Worm (Caenorhabditis elegans): ENCODE results near the gene herd-1.

The herd-1 gene

ce11 chrIII:12499245-12499644 lies 2.9 kb downstream of the herd-1 start, which contains the start of gene sql-1 (continued):
- TF ChIP-seq hrde-1 (tag; optimal IDR thresholded peaks at IDR 0.05; ENCODE audit: borderline replicate concordance): peak; percentile 92
- no peak for TF ChIP-seq ets-4 (GFP tag; optimal IDR thresholded peaks at IDR 0.05)
- TF ChIP-seq B0261.1 (tag; optimal IDR thresholded peaks at IDR 0.05): no peak
- no peak for TF ChIP-seq gei-17 (GFP tag; optimal IDR thresholded peaks at IDR 0.05)
- peak; percentile 80; the same call in 1 of the 2 replicates for TF ChIP-seq C17E4.6 (GFP tag; IDR thresholded peaks at IDR 0.05)
- peak; percentile 35 for TF ChIP-seq tbp1 (GFP tag; optimal IDR thresholded peaks at IDR 0.05)
- TF ChIP-seq Y53F4B.3 (GFP tag; IDR thresholded peaks at IDR 0.05): no peak
- no peak for TF ChIP-seq sdz-38 (tag; optimal IDR thresholded peaks at IDR 0.05)
- peak; percentile 14 for TF ChIP-seq F10E7.11 (tag; optimal IDR thresholded peaks at IDR 0.05)
- TF ChIP-seq rpc-1 (optimal IDR thresholded peaks at IDR 0.05): no peak
- TF ChIP-seq rpc-1 (tag; optimal IDR thresholded peaks at IDR 0.05): no peak
- TF ChIP-seq ceh-79 (tag; optimal IDR thresholded peaks at IDR 0.05): peak; percentile 30
- TF ChIP-seq F23B12.7 (tag; optimal IDR thresholded peaks at IDR 0.05; ENCODE audit: insufficient read depth): no peak
- TF ChIP-seq snpc-1.3 (tag; optimal IDR thresholded peaks at IDR 0.05; ENCODE audit: insufficient read depth): peak; percentile 60
- TF ChIP-seq B0336.3 (GFP tag; IDR thresholded peaks at IDR 0.05): peak; percentile 28; the same call in 1 of the 2 replicates
- TF ChIP-seq egl-44 (GFP tag; IDR thresholded peaks at IDR 0.05): no peak
- TF ChIP-seq nfya-2 (GFP tag; IDR thresholded peaks at IDR 0.05): peak; percentile 77; the same call in 1 of the 2 replicates
- no peak for TF ChIP-seq cebp-1 (GFP tag; IDR thresholded peaks at IDR 0.05)
- peak; percentile 66 for TF ChIP-seq cebp-1 (tag; optimal IDR thresholded peaks at IDR 0.05)
- TF ChIP-seq athp-1 (tag; optimal IDR thresholded peaks at IDR 0.05): peak; percentile 82
- no peak for TF ChIP-seq pbrm-1 (GFP tag; IDR thresholded peaks at IDR 0.05)
- peak; percentile 86 for TF ChIP-seq F49E8.2 (tag; optimal IDR thresholded peaks at IDR 0.05; ENCODE audit: insufficient read depth)
- no peak for TF ChIP-seq Y95B8A.8 (GFP tag; IDR thresholded peaks at IDR 0.05)
- no peak for TF ChIP-seq madf-3 (GFP tag; IDR thresholded peaks at IDR 0.05)
- TF ChIP-seq lag-1 (GFP tag; IDR thresholded peaks at IDR 0.05): no peak
- TF ChIP-seq cebp-2 (GFP tag; IDR thresholded peaks at IDR 0.05): 0 out of 2 replicates have a peak, but pooled peaks have one; percentile 53
- TF ChIP-seq nfyb-1 (GFP tag; IDR thresholded peaks at IDR 0.05): 0 out of 2 replicates have a peak, but pooled peaks have one; percentile 8
- 0 out of 2 replicates have a peak, but pooled peaks have one; percentile 31 for TF ChIP-seq ceh-100 (GFP tag; IDR thresholded peaks at IDR 0.05)
- no peak for TF ChIP-seq ztf-28 (GFP tag; IDR thresholded peaks at IDR 0.05)
- no peak for TF ChIP-seq lin-35 (GFP tag; optimal IDR thresholded peaks at IDR 0.05)
- peak; percentile 73 for TF ChIP-seq F52B5.7 (tag; optimal IDR thresholded peaks at IDR 0.05)
- TF ChIP-seq snpc-4 (GFP tag; optimal IDR thresholded peaks at IDR 0.05): no peak
- peak in 1 of 4 experiments; percentile 22 for TF ChIP-seq snpc-4 (tag; optimal IDR thresholded peaks at IDR 0.05)
- peak; percentile 70 for TF ChIP-seq snpc-3.4 (tag; optimal IDR thresholded peaks at IDR 0.05)
- no peak for TF ChIP-seq hsf-1 (GFP tag; IDR thresholded peaks at IDR 0.05)
- no peak for TF ChIP-seq F33H1.4 (GFP tag; IDR thresholded peaks at IDR 0.05)
- TF ChIP-seq xnd-1 (tag; optimal IDR thresholded peaks at IDR 0.05): peak; percentile 17

DNA sequence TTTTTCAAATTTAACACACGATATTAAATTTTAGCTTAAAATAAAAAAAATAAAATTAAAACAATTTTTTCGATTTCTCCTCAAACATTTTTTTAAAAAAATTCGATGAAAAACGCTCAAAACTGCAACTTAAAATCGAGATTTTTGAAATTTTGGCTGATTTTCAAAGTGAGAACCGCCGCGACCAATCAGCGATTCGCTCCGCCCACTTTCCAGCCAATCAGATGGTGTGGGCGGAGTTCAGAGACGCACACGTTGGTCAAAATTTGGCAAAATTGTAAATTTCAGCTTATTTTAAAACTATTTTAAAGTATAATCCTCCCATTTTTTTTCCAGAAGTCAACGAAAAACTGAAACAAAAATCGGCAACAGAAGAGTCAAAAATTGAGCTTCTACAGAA lies 14.2 kb downstream of the herd-1 start:
- TF ChIP-seq egl-18 (GFP tag; IDR thresholded peaks at IDR 0.05): no peak
- no peak for TF ChIP-seq snpc-1.3 (tag; optimal IDR thresholded peaks at IDR 0.05; ENCODE audit: insufficient read depth)
- TF ChIP-seq zfh-2 (GFP tag; conservative IDR thresholded peaks at IDR 0.05): no peak
